Fruit fly (Drosophila melanogaster): ENCODE results near the gene CG33511.

Gene CG33511

DNA sequence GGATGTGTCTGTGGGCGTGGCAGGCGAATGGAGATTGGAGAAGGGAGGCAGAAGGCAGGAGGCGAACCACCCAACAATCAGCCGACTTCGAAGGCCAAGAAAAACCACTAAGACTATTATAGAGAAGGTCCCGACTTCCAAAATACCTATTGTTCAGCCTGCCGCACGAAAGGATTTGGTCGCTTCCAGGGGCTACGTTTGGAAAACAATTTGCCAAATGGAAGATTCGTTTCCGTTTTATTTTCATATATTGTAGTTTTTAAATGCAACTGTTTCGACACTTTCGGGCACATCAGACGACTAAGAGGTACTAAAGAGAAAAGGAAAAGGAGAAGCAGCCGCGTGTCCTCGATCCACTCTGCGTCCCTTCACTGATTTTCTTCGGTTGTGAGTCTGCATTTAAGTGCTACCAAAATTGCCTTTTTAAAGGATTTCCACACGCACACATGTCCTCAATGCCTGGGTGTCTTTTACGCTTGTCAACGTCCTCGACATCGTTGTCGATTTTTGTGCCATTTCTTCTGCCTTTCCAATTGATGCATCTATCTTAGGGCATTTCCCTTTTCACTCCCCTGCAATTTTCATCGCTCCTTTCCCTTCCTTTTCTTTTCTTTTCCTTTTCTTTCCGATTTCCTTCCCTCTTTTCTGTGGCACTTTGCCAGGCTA, 46.5 kb downstream of the CG33511 start:
- TF ChIP-seq Sin3A (optimal IDR thresholded peaks at IDR 0.05) (no peak), h (optimal IDR thresholded peaks at IDR 0.05) (no peak), insv (optimal IDR thresholded peaks at IDR 0.05) (no peak), ttk (optimal IDR thresholded peaks at IDR 0.05) (no peak), Myc (optimal IDR thresholded peaks at IDR 0.05) (no peak), psq (optimal IDR thresholded peaks at IDR 0.05) (no peak)

dm6 chr2L:21034388-21034787, 47.9 kb downstream of the CG33511 start:
- no peak for TF ChIP-seq psq (optimal IDR thresholded peaks at IDR 0.05)
- no peak for TF ChIP-seq h (optimal IDR thresholded peaks at IDR 0.05)
- TF ChIP-seq insv (optimal IDR thresholded peaks at IDR 0.05), result no peak
- TF ChIP-seq ttk (optimal IDR thresholded peaks at IDR 0.05), result no peak
- TF ChIP-seq Myc (optimal IDR thresholded peaks at IDR 0.05), result no peak
- no peak for TF ChIP-seq Sin3A (optimal IDR thresholded peaks at IDR 0.05)

DNA sequence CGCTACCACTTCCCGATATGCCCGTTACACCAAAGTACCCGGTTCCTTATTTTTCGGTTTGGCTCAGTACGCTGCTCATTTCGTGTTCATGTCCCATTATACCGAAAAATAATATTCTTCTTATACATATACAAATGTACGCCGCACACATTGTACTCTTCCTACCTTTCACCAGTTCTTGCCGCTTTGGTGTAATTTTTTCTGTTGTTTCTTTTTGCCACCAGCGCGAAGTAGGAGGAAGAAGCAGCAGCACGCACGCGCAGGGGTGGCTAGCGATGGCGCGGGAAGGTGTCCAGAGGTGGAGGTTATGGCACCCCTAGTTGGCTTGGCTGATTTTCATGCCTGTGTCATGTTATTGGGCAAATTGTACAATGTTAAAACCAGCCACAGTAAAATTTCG, 49.0 kb downstream of the CG33511 start:
- TF ChIP-seq ttk (optimal IDR thresholded peaks at IDR 0.05) (no peak), psq (optimal IDR thresholded peaks at IDR 0.05) (no peak)

Measured in Kc167 (cell line).